Fruit fly (Drosophila melanogaster) whole organism, wandering third instar larva: Measurements from ENCODE around the gene Gem2.

Experiments used
- Abd-B ChIP-seq: fragments of >200 bp; optimal IDR thresholded peaks from 2 replicates; lab custom pipeline; 2017; ENCODE audit warnings: missing biosample characterization, missing genetic modification characterization
- CG32264 ChIP-seq: fragments of 200-800 bp; sonication (Bioruptor generic); optimal IDR thresholded peaks from 2 replicates; lab custom pipeline; 2016; ENCODE audit warnings: missing biosample characterization, missing genetic modification characterization
- CG9705 ChIP-seq: fragments of 200-800 bp; sonication (Bioruptor generic); optimal IDR thresholded peaks from 2 replicates; lab custom pipeline; 2018; ENCODE audit warnings: missing biosample characterization, mild to moderate bottlenecking, missing genetic modification characterization
- CrebA ChIP-seq: fragments of 200-800 bp; sonication (Bioruptor generic); optimal IDR thresholded peaks from 2 replicates; lab custom pipeline; 2016; ENCODE audit warnings: missing biosample characterization, mild to moderate bottlenecking, missing genetic modification characterization, borderline replicate concordance
- Dfd ChIP-seq: fragments of >200 bp; optimal IDR thresholded peaks from 2 replicates; lab custom pipeline; 2017; ENCODE audit warnings: missing biosample characterization, missing genetic modification characterization
- Dif ChIP-seq: fragments of 200-275, 200-300 bp; sonication (Bioruptor generic); optimal IDR thresholded peaks from 2 replicates; lab custom pipeline; 2018; ENCODE audit warnings: missing biosample characterization, missing genetic modification characterization; ENCODE audit not compliant: partially characterized antibody
- GATAd ChIP-seq: sonication (Bioruptor generic); optimal IDR thresholded peaks from 2 replicates; lab custom pipeline; 2016; ENCODE audit warnings: missing biosample characterization, missing genetic modification characterization
- HLH106 ChIP-seq: fragments of 200-800 bp; optimal IDR thresholded peaks from 3 replicates; lab custom pipeline; 2019; ENCODE audit warnings: missing biosample characterization, mild to moderate bottlenecking, missing genetic modification characterization, moderate library complexity
- Hr78 ChIP-seq: fragments of >200 bp; optimal IDR thresholded peaks from 2 replicates; lab custom pipeline; 2017; ENCODE audit warnings: missing biosample characterization, missing genetic modification characterization
- Hr83 ChIP-seq: fragments of 200-300 bp; sonication (Bioruptor generic); optimal IDR thresholded peaks from 2 replicates; lab custom pipeline; 2016; ENCODE audit warnings: missing biosample characterization, mild to moderate bottlenecking, missing genetic modification characterization, moderate library complexity; ENCODE audit not compliant: poor library complexity, severe bottlenecking
- Jra ChIP-seq: sonication (Bioruptor generic); optimal IDR thresholded peaks from 2 replicates; lab custom pipeline; 2016; ENCODE audit warnings: missing biosample characterization, missing genetic modification characterization
- Mio ChIP-seq: sonication (Bioruptor generic); optimal IDR thresholded peaks from 2 replicates; lab custom pipeline; 2016; ENCODE audit warnings: missing biosample characterization, missing genetic modification characterization
- Myc ChIP-seq: fragments of >200 bp; optimal IDR thresholded peaks from 2 replicates; lab custom pipeline; 2017
- N ChIP-seq: fragments of >200 bp; optimal IDR thresholded peaks from 2 replicates; lab custom pipeline; 2018; ENCODE audit warnings: missing biosample characterization, missing external identifiers, missing genetic modification characterization
- OdsH ChIP-seq: fragments of 200-800 bp; sonication (Bioruptor generic); optimal IDR thresholded peaks from 2 replicates; lab custom pipeline; 2016; ENCODE audit warnings: missing biosample characterization, mild to moderate bottlenecking, missing genetic modification characterization
- Rel ChIP-seq, 2 experiments: fragments of 200-800 bp; sonication (Bioruptor generic) in 1 of 2; optimal IDR thresholded peaks; 2 replicates in 1 of 2; 3 replicates in 1 of 2; lab custom pipeline; 2016 to 2019; ENCODE audit warnings: mild to moderate bottlenecking in 2 of 2, missing biosample characterization in 2 of 2, missing genetic modification characterization in 2 of 2, moderate library complexity in 1 of 2
- Sp1 ChIP-seq: fragments of 200-800 bp; sonication (Bioruptor generic); optimal IDR thresholded peaks from 3 replicates; lab custom pipeline; 2019; ENCODE audit warnings: missing biosample characterization, mild to moderate bottlenecking, missing genetic modification characterization, moderate library complexity
- Vsx2 ChIP-seq: fragments of 200-300, 225-300 bp; sonication (Bioruptor generic); optimal IDR thresholded peaks from 2 replicates; lab custom pipeline; 2018; ENCODE audit warnings: missing biosample characterization, missing genetic modification characterization; ENCODE audit not compliant: partially characterized antibody
- br ChIP-seq: fragments of 200-800 bp; sonication (Bioruptor generic); optimal IDR thresholded peaks from 2 replicates; lab custom pipeline; 2016; ENCODE audit warnings: missing biosample characterization, missing genetic modification characterization
- dl ChIP-seq, 2 experiments: fragments of 175-275, 200-275 bp in 1 of 2; fragments of 200-275 bp in 1 of 2; sonication (Bioruptor generic); optimal IDR thresholded peaks; lab custom pipeline; 2018; ENCODE audit warnings: mild to moderate bottlenecking in 2 of 2, missing biosample characterization in 2 of 2, missing genetic modification characterization in 2 of 2, moderate library complexity in 2 of 2; ENCODE audit not compliant: partially characterized antibody in 2 of 2, insufficient read depth in 1 of 2
- dmrt93B ChIP-seq: fragments of 200-800 bp; sonication (Bioruptor generic); optimal IDR thresholded peaks from 2 replicates; lab custom pipeline; 2018; ENCODE audit warnings: missing biosample characterization, mild to moderate bottlenecking, missing genetic modification characterization
- dsf ChIP-seq: sonication (Bioruptor generic); optimal IDR thresholded peaks from 2 replicates; lab custom pipeline; 2016; ENCODE audit warnings: missing biosample characterization, missing genetic modification characterization, borderline replicate concordance
- ey ChIP-seq: fragments of 200-800 bp; sonication (Bioruptor generic); optimal IDR thresholded peaks from 2 replicates; lab custom pipeline; 2016; ENCODE audit warnings: missing biosample characterization, missing genetic modification characterization
- foxo ChIP-seq, 2 experiments: fragments of 200-800 bp; sonication (Bioruptor generic); optimal IDR thresholded peaks; 2 replicates in 1 of 2; 3 replicates in 1 of 2; lab custom pipeline; 2016 to 2017; ENCODE audit warnings: missing biosample characterization in 2 of 2, missing genetic modification characterization in 2 of 2
- fru ChIP-seq: fragments of 200-800 bp; sonication (Bioruptor generic); optimal IDR thresholded peaks from 3 replicates; lab custom pipeline; 2016; ENCODE audit warnings: missing biosample characterization, mild to moderate bottlenecking, missing genetic modification characterization
- h ChIP-seq: fragments of 200-800 bp; sonication (Bioruptor generic); optimal IDR thresholded peaks from 3 replicates; lab custom pipeline; 2016; ENCODE audit warnings: missing biosample characterization, mild to moderate bottlenecking, missing genetic modification characterization
- jim ChIP-seq: fragments of 175-275, 200-325 bp; sonication (Bioruptor generic); optimal IDR thresholded peaks from 2 replicates; lab custom pipeline; 2016; ENCODE audit warnings: missing biosample characterization, mild to moderate bottlenecking, missing genetic modification characterization
- lola ChIP-seq: fragments of >200 bp; optimal IDR thresholded peaks from 2 replicates; lab custom pipeline; 2017; ENCODE audit warnings: missing biosample characterization, missing genetic modification characterization
- pan ChIP-seq: fragments of >200 bp; optimal IDR thresholded peaks from 2 replicates; lab custom pipeline; 2017
- psq ChIP-seq: fragments of 200-800 bp; sonication (Bioruptor generic); optimal IDR thresholded peaks from 3 replicates; lab custom pipeline; 2017; ENCODE audit warnings: missing biosample characterization, mild to moderate bottlenecking, missing genetic modification characterization, moderate library complexity
- rgr ChIP-seq: fragments of 200-800 bp; sonication (Bioruptor generic); optimal IDR thresholded peaks from 3 replicates; lab custom pipeline; 2016; ENCODE audit warnings: missing biosample characterization, mild to moderate bottlenecking, missing genetic modification characterization
- sage ChIP-seq: fragments of 200-800 bp; sonication (Bioruptor generic); optimal IDR thresholded peaks from 2 replicates; lab custom pipeline; 2016; ENCODE audit warnings: missing biosample characterization, mild to moderate bottlenecking, missing genetic modification characterization
- sv ChIP-seq: fragments of 200-800 bp; sonication (Bioruptor generic); optimal IDR thresholded peaks from 3 replicates; lab custom pipeline; 2016; ENCODE audit warnings: missing biosample characterization, missing genetic modification characterization
- tai ChIP-seq: sonication (Bioruptor generic); optimal IDR thresholded peaks from 2 replicates; lab custom pipeline; 2016; ENCODE audit warnings: missing biosample characterization, missing genetic modification characterization
- usp ChIP-seq: fragments of >200 bp; optimal IDR thresholded peaks from 2 replicates; lab custom pipeline; 2017; ENCODE audit warnings: missing biosample characterization, missing genetic modification characterization
- woc ChIP-seq: sonication (Bioruptor generic); optimal IDR thresholded peaks from 2 replicates; lab custom pipeline; 2016; ENCODE audit warnings: missing biosample characterization, mild to moderate bottlenecking, missing genetic modification characterization

Gem2 gene

DNA sequence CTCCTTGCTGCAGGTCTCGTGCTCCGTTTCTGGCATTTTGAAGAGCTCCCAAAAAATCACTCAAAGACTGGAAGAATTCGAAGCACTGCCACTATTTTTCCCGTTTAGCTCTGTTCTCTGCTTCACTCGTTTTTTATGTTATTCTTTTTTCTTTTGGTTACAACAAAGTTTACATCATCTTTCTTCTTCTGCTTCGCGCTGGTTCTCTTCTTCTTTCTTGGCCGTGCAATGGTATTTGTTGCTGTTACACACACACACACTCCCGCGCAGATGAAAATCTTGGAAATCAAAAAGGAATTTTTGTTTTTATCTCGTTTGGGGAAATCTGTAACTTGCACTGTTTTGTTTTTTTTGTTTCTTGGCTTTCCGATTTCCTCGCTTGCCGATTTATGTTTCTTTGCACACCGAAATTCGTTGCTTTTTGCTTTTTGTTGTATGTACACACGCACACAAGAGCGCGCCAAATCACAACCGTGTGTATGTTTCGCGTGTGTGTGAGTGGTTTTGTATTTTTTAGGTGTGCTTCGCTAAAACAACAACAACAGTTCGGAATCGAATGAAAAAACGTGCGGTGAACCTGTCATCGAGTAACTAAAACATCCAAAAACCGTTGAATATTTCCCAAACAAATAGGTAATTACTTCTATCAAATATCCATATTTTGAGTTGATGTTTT lies 14.3 kb downstream of the Gem2 start:
- TF ChIP-seq Dif (GFP tag; lab: Kevin White, UChicago), result no peak
- no peak for TF ChIP-seq lola (GFP tag; lab: Kevin White, UChicago)
- TF ChIP-seq Mio (GFP tag; lab: Kevin White, UChicago), result no peak
- TF ChIP-seq Vsx2 (GFP tag; lab: Kevin White, UChicago), result no peak
- TF ChIP-seq pan (lab: Kevin White, UChicago), result no peak
- no peak for TF ChIP-seq CG9705
- TF ChIP-seq CrebA, result no peak
- TF ChIP-seq Hr78 (GFP tag; lab: Kevin White, UChicago), result no peak
- TF ChIP-seq jim (GFP tag; lab: Kevin White, UChicago), result no peak
- TF ChIP-seq Myc (lab: Kevin White, UChicago), result no peak
- no peak for TF ChIP-seq usp (GFP tag; lab: Kevin White, UChicago)
- TF ChIP-seq ey (GFP tag; lab: Kevin White, UChicago), result no peak
- TF ChIP-seq psq, result peak; percentile 67
- no peak for TF ChIP-seq sv (GFP tag; lab: Kevin White, UChicago)
- TF ChIP-seq HLH106 (tag; lab: Kevin White, UChicago), result no peak
- TF ChIP-seq foxo (GFP tag; optimal IDR thresholded peaks at IDR 0.05; lab: Kevin White, UChicago), result no peak
- peak; percentile 4 for TF ChIP-seq OdsH (GFP tag; lab: Kevin White, UChicago)
- TF ChIP-seq N (GFP tag; lab: Kevin White, UChicago), result no peak
- TF ChIP-seq sage (GFP tag; lab: Kevin White, UChicago), result no peak
- TF ChIP-seq Rel (GFP tag; optimal IDR thresholded peaks at IDR 0.05; lab: Kevin White, UChicago), result no peak
- TF ChIP-seq Rel (tag; optimal IDR thresholded peaks at IDR 0.05; lab: Kevin White, UChicago), result no peak
- TF ChIP-seq h, result peak; percentile 26
- TF ChIP-seq Dfd (GFP tag; lab: Kevin White, UChicago), result no peak
- no peak for TF ChIP-seq GATAd (GFP tag; lab: Kevin White, UChicago)
- no peak for TF ChIP-seq Jra (GFP tag; lab: Kevin White, UChicago)
- no peak for TF ChIP-seq CG32264
- no peak for TF ChIP-seq dsf
- no peak for TF ChIP-seq Hr83 (GFP tag; lab: Kevin White, UChicago)
- no peak for TF ChIP-seq Sp1 (GFP tag; lab: Kevin White, UChicago)
- no peak for TF ChIP-seq Abd-B
- TF ChIP-seq rgr (GFP tag; lab: Kevin White, UChicago), result no peak
- no peak for TF ChIP-seq woc
- TF ChIP-seq fru (GFP tag; lab: Kevin White, UChicago), result no peak
- no peak for TF ChIP-seq dmrt93B (GFP tag; lab: Kevin White, UChicago)
- no peak for TF ChIP-seq dl (GFP tag; optimal IDR thresholded peaks at IDR 0.05; lab: Kevin White, UChicago; ENCODE audit: insufficient read depth in 1 of 2, partially characterized antibody in 2 of 2)
- TF ChIP-seq br (GFP tag; lab: Kevin White, UChicago), result peak; percentile 13
- TF ChIP-seq tai (GFP tag; lab: Kevin White, UChicago), result peak; percentile 53

DNA sequence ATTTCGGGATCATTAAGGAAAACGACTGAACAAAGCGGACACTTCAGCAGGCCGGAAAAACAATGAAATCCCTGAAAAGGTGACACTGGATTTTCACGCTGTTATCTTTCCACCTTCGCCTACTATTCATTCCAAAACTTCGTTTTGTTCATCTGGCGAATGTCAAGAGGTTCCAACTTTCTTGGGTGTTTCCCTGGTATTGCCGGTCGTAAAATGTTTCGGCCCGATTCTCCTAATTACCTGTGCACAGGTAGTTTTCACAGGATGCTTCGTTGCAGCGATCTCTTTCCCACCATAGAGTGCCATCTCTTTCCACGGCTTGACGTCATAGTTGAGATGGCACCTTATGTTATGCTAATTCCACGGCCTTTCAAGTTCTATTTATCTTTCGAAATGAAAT lies 17.0 kb downstream of the Gem2 start:
- no peak for TF ChIP-seq Dfd (GFP tag; lab: Kevin White, UChicago)
- TF ChIP-seq, all 38 proteins: peak for 0

DNA sequence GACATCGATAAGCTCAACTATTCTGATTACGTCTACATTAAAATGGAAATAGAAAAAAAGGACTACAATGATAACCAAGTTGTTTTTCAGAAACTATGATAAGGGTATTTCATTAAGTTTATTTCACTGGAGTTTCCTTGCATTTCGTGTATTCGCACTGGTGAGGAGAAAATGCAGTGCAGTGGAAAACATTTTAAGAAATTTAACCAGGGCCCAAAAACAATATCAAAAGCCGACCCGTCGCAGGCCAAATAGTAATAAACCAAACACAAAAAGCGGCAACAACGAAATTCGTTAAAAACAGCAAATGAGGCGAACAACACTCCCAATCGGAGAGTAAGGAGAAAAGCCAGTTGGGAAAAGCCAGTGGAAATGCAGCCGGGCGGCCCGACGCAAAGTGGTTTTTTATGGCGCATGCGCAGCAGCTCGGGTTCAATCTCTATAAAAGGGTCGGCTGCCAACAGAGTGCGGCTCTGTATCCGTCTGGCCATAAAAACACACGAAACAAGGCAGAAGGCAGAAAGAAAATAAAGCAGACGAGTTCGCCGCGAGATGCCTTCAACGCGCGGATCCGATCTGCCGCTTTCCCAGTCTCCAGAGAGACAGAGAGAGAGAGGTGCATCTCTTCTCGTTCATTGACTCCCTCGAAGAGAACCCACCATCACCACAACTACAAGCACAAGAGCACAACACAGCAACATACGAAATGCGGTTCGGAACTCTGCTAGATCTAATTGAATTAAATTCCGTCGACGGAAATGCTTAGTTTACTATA lies 19.1 kb downstream of the Gem2 start:
- TF ChIP-seq dsf (no peak), Dif (GFP tag; lab: Kevin White, UChicago) (peak; percentile 70), psq (peak; percentile 72), dl (GFP tag; optimal IDR thresholded peaks at IDR 0.05; lab: Kevin White, UChicago; ENCODE audit: insufficient read depth in 1 of 2, partially characterized antibody in 2 of 2) (peak; percentile 16 to 56)
